Fruit fly (Drosophila melanogaster) whole organism, embryonic: ENCODE data around the gene CG10431.

Source experiments
- Ada2b ChIP-seq: fragments of 200-800 bp; sonication (Bioruptor generic); IDR thresholded peaks from 2 replicates; pipeline ENCODE4 v1.3.6; 2022; ENCODE audit warnings: missing biosample characterization, missing genetic modification characterization
- BEAF-32 ChIP-seq: fragments of 200-800 bp; sonication (Bioruptor generic); optimal IDR thresholded peaks from 3 replicates; lab custom pipeline; 2017; ENCODE audit warnings: missing biosample characterization, missing genetic modification characterization, mild to moderate bottlenecking, moderate library complexity, missing genetic modification reagents
- CG10654 ChIP-seq: fragments of 200-800 bp; sonication (Bioruptor generic); optimal IDR thresholded peaks from 2 replicates; lab custom pipeline; 2016; ENCODE audit warnings: missing biosample characterization, missing genetic modification characterization
- CG11085 ChIP-seq: fragments of 200-800 bp; sonication (Bioruptor generic); IDR thresholded peaks from 2 replicates; pipeline ENCODE4 v1.3.6; 2022; ENCODE audit warnings: missing biosample characterization, missing genetic modification characterization
- CG15073 ChIP-seq: fragments of 200-800 bp; sonication (Bioruptor generic); optimal IDR thresholded peaks from 2 replicates; lab custom pipeline; 2016; ENCODE audit warnings: missing biosample characterization, missing genetic modification characterization
- CG15269 ChIP-seq: fragments of 200-800 bp; sonication (Bioruptor generic); optimal IDR thresholded peaks from 2 replicates; lab custom pipeline; 2018; ENCODE audit warnings: missing biosample characterization, mild to moderate bottlenecking, missing genetic modification characterization, moderate library complexity
- CG15696 ChIP-seq: fragments of 200-800 bp; sonication (Bioruptor generic); optimal IDR thresholded peaks from 2 replicates; lab custom pipeline; 2019; ENCODE audit warnings: missing biosample characterization, mild to moderate bottlenecking, missing genetic modification characterization, moderate library complexity
- CG16815 ChIP-seq: fragments of 200-800 bp; sonication (Bioruptor generic); optimal IDR thresholded peaks from 3 replicates; lab custom pipeline; 2017; ENCODE audit warnings: missing biosample characterization, mild to moderate bottlenecking, missing genetic modification characterization
- CG1832 ChIP-seq: fragments of 200-800 bp; sonication (Bioruptor generic); optimal IDR thresholded peaks from 2 replicates; lab custom pipeline; 2017; ENCODE audit warnings: missing biosample characterization, mild to moderate bottlenecking, missing genetic modification characterization, inconsistent platforms
- CG2199 ChIP-seq: fragments of 200-800 bp; sonication (Bioruptor generic); IDR thresholded peaks from 3 replicates; pipeline ENCODE4 v1.3.6; 2022; ENCODE audit warnings: missing biosample characterization, missing genetic modification characterization
- CG33213 ChIP-seq: fragments of 200-800 bp; sonication (Bioruptor generic); optimal IDR thresholded peaks from 3 replicates; lab custom pipeline; 2016; ENCODE audit warnings: missing biosample characterization, missing genetic modification characterization
- CG3726 ChIP-seq: fragments of 200-800 bp; sonication (Bioruptor generic); IDR thresholded peaks from 3 replicates; pipeline ENCODE4, ENCODE4 v1.3.6; 2022; ENCODE audit warnings: missing biosample characterization, missing genetic modification characterization
- CG3838 ChIP-seq: fragments of 200-800 bp; sonication (Bioruptor generic); optimal IDR thresholded peaks from 3 replicates; lab custom pipeline; 2016; ENCODE audit warnings: missing biosample characterization, missing genetic modification characterization
- CG3995 ChIP-seq: fragments of 200-800 bp; sonication (Bioruptor generic); optimal IDR thresholded peaks from 3 replicates; lab custom pipeline; 2016; ENCODE audit warnings: missing biosample characterization, missing genetic modification characterization
- CG4282 ChIP-seq: fragments of 200-800 bp; sonication (Bioruptor generic); optimal IDR thresholded peaks from 2 replicates; lab custom pipeline; 2016; ENCODE audit warnings: missing biosample characterization, missing genetic modification characterization
- CG4360 ChIP-seq: fragments of 200-800 bp; sonication (Bioruptor generic); IDR thresholded peaks from 2 replicates; pipeline ENCODE4 v1.3.6; 2022; ENCODE audit warnings: missing biosample characterization, missing genetic modification characterization
- CG4424 ChIP-seq: fragments of 200-800 bp; sonication (Bioruptor generic); optimal IDR thresholded peaks from 3 replicates; lab custom pipeline; 2016; ENCODE audit warnings: missing biosample characterization, missing genetic modification characterization
- CG4617 ChIP-seq: fragments of 200-800 bp; sonication (Bioruptor generic); optimal IDR thresholded peaks from 3 replicates; lab custom pipeline; 2016; ENCODE audit warnings: missing biosample characterization, missing genetic modification characterization, borderline replicate concordance
- CG4707 ChIP-seq: fragments of 200-800 bp; sonication (Bioruptor generic); optimal IDR thresholded peaks from 2 replicates; lab custom pipeline; 2018; ENCODE audit warnings: missing biosample characterization, mild to moderate bottlenecking, missing genetic modification characterization, moderate library complexity
- CG6689 ChIP-seq: fragments of 200-800 bp; sonication (Bioruptor generic); IDR thresholded peaks from 2 replicates; pipeline ENCODE4 v1.3.6; 2022; ENCODE audit warnings: missing biosample characterization, missing genetic modification characterization
- CG7271 ChIP-seq: fragments of 200-800 bp; sonication (Bioruptor generic); optimal IDR thresholded peaks from 2 replicates; lab custom pipeline; 2018; ENCODE audit warnings: missing biosample characterization, mild to moderate bottlenecking, missing genetic modification characterization, moderate library complexity
- ERR ChIP-seq: fragments of 200-800 bp; sonication (Bioruptor generic); optimal IDR thresholded peaks from 2 replicates; lab custom pipeline; 2016; ENCODE audit warnings: missing biosample characterization, missing genetic modification characterization
- MBD-R2 ChIP-seq: fragments of 200-800 bp; sonication (Bioruptor generic); IDR thresholded peaks from 2 replicates; pipeline ENCODE4 v1.3.6; 2022; ENCODE audit warnings: missing biosample characterization, missing genetic modification characterization
- Neu2 ChIP-seq: fragments of 200-800 bp; sonication (Bioruptor generic); optimal IDR thresholded peaks from 3 replicates; lab custom pipeline; 2016; ENCODE audit warnings: missing biosample characterization, missing genetic modification characterization, borderline replicate concordance
- PHDP ChIP-seq: fragments of 200-800 bp; sonication (Bioruptor generic); optimal IDR thresholded peaks from 3 replicates; lab custom pipeline; 2018; ENCODE audit warnings: missing biosample characterization, mild to moderate bottlenecking, missing genetic modification characterization, moderate library complexity
- Pdp1 ChIP-seq, 2 experiments: fragments of 200-800 bp; sonication (Bioruptor generic); optimal IDR thresholded peaks; 3 replicates each; lab custom pipeline; 2016; ENCODE audit warnings: missing biosample characterization in 2 of 2, missing genetic modification characterization in 2 of 2, mild to moderate bottlenecking in 1 of 2, moderate library complexity in 1 of 2
- Poxn ChIP-seq: fragments of 200-800 bp; sonication (Bioruptor generic); IDR thresholded peaks from 2 replicates; pipeline ENCODE4 v1.3.6; 2022; ENCODE audit warnings: missing biosample characterization, missing genetic modification characterization
- Rx ChIP-seq: fragments of 200-800 bp; sonication (Bioruptor generic); IDR thresholded peaks from 2 replicates; pipeline ENCODE4 v1.3.6; 2022; ENCODE audit warnings: missing biosample characterization, missing genetic modification characterization
- Vsx1 ChIP-seq: fragments of 200-800 bp; sonication (Bioruptor generic); optimal IDR thresholded peaks from 2 replicates; lab custom pipeline; 2017; ENCODE audit warnings: missing biosample characterization, mild to moderate bottlenecking, missing genetic modification characterization, missing genetic modification reagents
- Xbp1 ChIP-seq: fragments of 200-800 bp; sonication (Bioruptor generic); optimal IDR thresholded peaks from 3 replicates; lab custom pipeline; 2016; ENCODE audit warnings: missing biosample characterization, mild to moderate bottlenecking, missing genetic modification characterization
- aop ChIP-seq: fragments of 200-800 bp; sonication (Bioruptor generic); IDR thresholded peaks from 2 replicates; pipeline ENCODE4 v1.3.6; 2022; ENCODE audit warnings: missing biosample characterization, missing genetic modification characterization
- ap ChIP-seq: fragments of 200-800 bp; sonication (Bioruptor generic); IDR thresholded peaks from 2 replicates; pipeline ENCODE4 v1.3.6; 2022; ENCODE audit warnings: missing biosample characterization, missing genetic modification characterization
- bab2 ChIP-seq: fragments of 200-800 bp; sonication (Bioruptor generic); optimal IDR thresholded peaks from 2 replicates; lab custom pipeline; 2016; ENCODE audit warnings: missing biosample characterization, missing genetic modification characterization
- cato ChIP-seq: fragments of 200-800 bp; sonication (Bioruptor generic); optimal IDR thresholded peaks from 2 replicates; lab custom pipeline; 2016; ENCODE audit warnings: missing biosample characterization, missing genetic modification characterization, borderline replicate concordance
- cg ChIP-seq: fragments of 200-800 bp; sonication (Bioruptor generic); optimal IDR thresholded peaks from 3 replicates; lab custom pipeline; 2019; ENCODE audit warnings: missing biosample characterization, mild to moderate bottlenecking, missing genetic modification characterization, moderate library complexity
- chn ChIP-seq: fragments of 200-800 bp; sonication (Bioruptor generic); optimal IDR thresholded peaks from 2 replicates; lab custom pipeline; 2016; ENCODE audit warnings: missing biosample characterization, missing genetic modification characterization
- cwo ChIP-seq: fragments of 200-800 bp; sonication (Bioruptor generic); optimal IDR thresholded peaks from 3 replicates; lab custom pipeline; 2017; ENCODE audit warnings: missing biosample characterization, missing genetic modification characterization, mild to moderate bottlenecking, moderate library complexity, missing genetic modification reagents
- dmrt99B ChIP-seq: fragments of 200-800 bp; sonication (Bioruptor generic); optimal IDR thresholded peaks from 2 replicates; lab custom pipeline; 2018; ENCODE audit warnings: missing biosample characterization, mild to moderate bottlenecking, missing genetic modification characterization, moderate library complexity
- ems ChIP-seq: fragments of 200-800 bp; sonication (Bioruptor generic); optimal IDR thresholded peaks from 3 replicates; lab custom pipeline; 2016; ENCODE audit warnings: missing biosample characterization, missing genetic modification characterization
- en ChIP-seq: fragments of 200-800 bp; sonication (Bioruptor generic); optimal IDR thresholded peaks from 2 replicates; lab custom pipeline; 2016; ENCODE audit warnings: missing biosample characterization, missing genetic modification characterization
- eve ChIP-seq, 2 experiments: fragments of >200 bp; optimal IDR thresholded peaks; 2 replicates each; lab custom pipeline; 2017; ENCODE audit warnings: missing biosample characterization in 2 of 2, missing genetic modification characterization in 2 of 2
- grn ChIP-seq: fragments of 200-800 bp; sonication (Bioruptor generic); optimal IDR thresholded peaks from 3 replicates; lab custom pipeline; 2017; ENCODE audit warnings: missing biosample characterization, missing genetic modification characterization
- ind ChIP-seq: fragments of 200-800 bp; sonication (Bioruptor generic); optimal IDR thresholded peaks from 3 replicates; lab custom pipeline; 2016; ENCODE audit warnings: missing biosample characterization, missing genetic modification characterization
- inv ChIP-seq: fragments of 200-800 bp; sonication (Bioruptor generic); IDR thresholded peaks from 2 replicates; pipeline ENCODE4 v1.3.6; 2022; ENCODE audit warnings: missing biosample characterization, missing genetic modification characterization; ENCODE audit not compliant: partially characterized antibody
- kah ChIP-seq: fragments of 200-800 bp; sonication (Bioruptor generic); optimal IDR thresholded peaks from 2 replicates; lab custom pipeline; 2018; ENCODE audit warnings: missing biosample characterization, mild to moderate bottlenecking, missing genetic modification characterization
- mam ChIP-seq: fragments of 200-800 bp; sonication (Bioruptor generic); optimal IDR thresholded peaks from 3 replicates; lab custom pipeline; 2016; ENCODE audit warnings: missing biosample characterization, missing genetic modification characterization
- slbo ChIP-seq: fragments of 200-800 bp; sonication (Bioruptor generic); IDR thresholded peaks from 2 replicates; pipeline ENCODE4 v1.3.6; 2022; ENCODE audit warnings: missing biosample characterization, missing genetic modification characterization
- ttk ChIP-seq: fragments of 200-800 bp; sonication (Bioruptor generic); IDR thresholded peaks from 2 replicates; pipeline ENCODE4 v2.1.2; 2022; ENCODE audit warnings: missing biosample characterization, missing genetic modification characterization
- unc-4 ChIP-seq: fragments of 200-800 bp; sonication (Bioruptor generic); IDR thresholded peaks from 2 replicates; pipeline ENCODE4 v1.3.6; 2022; ENCODE audit warnings: missing biosample characterization, missing genetic modification characterization; ENCODE audit not compliant: partially characterized antibody
- usp ChIP-seq: fragments of >200 bp; optimal IDR thresholded peaks from 2 replicates; lab custom pipeline; 2017; ENCODE audit warnings: missing biosample characterization, missing genetic modification characterization

Gene CG10431

dm6 chr2L:19023972-19024743 is 49.6 kb downstream of the CG10431 start (continued):
- no peak for TF ChIP-seq CG2199 (GFP tag; lab: Robert Waterston, UW)
- no peak for TF ChIP-seq inv (GFP tag; lab: Robert Waterston, UW)
- TF ChIP-seq Xbp1 (GFP tag; lab: Kevin White, UChicago), result peak; percentile 69
- TF ChIP-seq CG15696 (tag; lab: Kevin White, UChicago), result peak; percentile 9
- no peak for TF ChIP-seq CG4360 (GFP tag; lab: Robert Waterston, UW)
- TF ChIP-seq CG15269 (tag; lab: Kevin White, UChicago), result peak; percentile 84
- TF ChIP-seq CG4282 (GFP tag; lab: Kevin White, UChicago), result no peak
- TF ChIP-seq mam (GFP tag; lab: Kevin White, UChicago), result peak; percentile 51
- TF ChIP-seq CG4424 (GFP tag; lab: Kevin White, UChicago), result peak; percentile 43
- peak; percentile 79 for TF ChIP-seq PHDP (tag; lab: Kevin White, UChicago)
- TF ChIP-seq dmrt99B (tag; lab: Kevin White, UChicago), result peak; percentile 87
- no peak for TF ChIP-seq CG10654 (GFP tag; lab: Kevin White, UChicago)
- TF ChIP-seq Pdp1 (GFP tag; optimal IDR thresholded peaks at IDR 0.05; lab: Kevin White, UChicago), result peak in 1 of 2 experiments; percentile 35
- TF ChIP-seq CG16815, result peak; percentile 25
- TF ChIP-seq MBD-R2 (GFP tag; lab: Robert Waterston, UW), result no peak
- no peak for TF ChIP-seq aop (GFP tag; lab: Robert Waterston, UW)
- TF ChIP-seq slbo (GFP tag; lab: Robert Waterston, UW), result peak; percentile 67
- TF ChIP-seq chn (GFP tag; lab: Kevin White, UChicago), result no peak
- TF ChIP-seq Vsx1 (GFP tag; lab: Kevin White, UChicago), result peak; percentile 37
- TF ChIP-seq CG15073 (GFP tag; lab: Kevin White, UChicago), result no peak
- TF ChIP-seq CG4707 (GFP tag; lab: Kevin White, UChicago), result peak; percentile 8
- TF ChIP-seq cato, result no peak
- TF ChIP-seq Poxn, result no peak
- TF ChIP-seq cwo (GFP tag; lab: Kevin White, UChicago), result peak; percentile 73
- TF ChIP-seq grn (GFP tag; lab: Kevin White, UChicago), result no peak
- peak; percentile 39; the same call in 1 of the 2 replicates for TF ChIP-seq Ada2b (GFP tag; lab: Robert Waterston, UW)
- no peak for TF ChIP-seq eve (GFP tag; optimal IDR thresholded peaks at IDR 0.05; lab: Kevin White, UChicago)
- TF ChIP-seq ems (GFP tag; lab: Kevin White, UChicago), result no peak
- peak; percentile 47 for TF ChIP-seq kah
- TF ChIP-seq BEAF-32, result no peak
- no peak for TF ChIP-seq CG11085 (GFP tag; lab: Robert Waterston, UW)
- TF ChIP-seq ind (GFP tag; lab: Kevin White, UChicago), result peak; percentile 58
- no peak for TF ChIP-seq CG1832 (GFP tag; lab: Kevin White, UChicago)
- no peak for TF ChIP-seq CG7271 (tag; lab: Kevin White, UChicago)
- TF ChIP-seq unc-4, result 0 out of 2 replicates have a peak, but pooled peaks have one; percentile 29
- no peak for TF ChIP-seq CG33213
- no peak for TF ChIP-seq CG3995 (GFP tag; lab: Kevin White, UChicago)
- TF ChIP-seq usp (GFP tag; lab: Kevin White, UChicago), result no peak
- peak; percentile 5 for TF ChIP-seq bab2 (GFP tag; lab: Kevin White, UChicago)
- TF ChIP-seq cg, result no peak
- no peak for TF ChIP-seq en (GFP tag; lab: Kevin White, UChicago)
- TF ChIP-seq CG4617 (GFP tag; lab: Kevin White, UChicago), result no peak
- no peak for TF ChIP-seq ap
- TF ChIP-seq ttk (GFP tag; lab: Robert Waterston, UW), result peak; percentile 49; the same call in 1 of the 2 replicates
- no peak for TF ChIP-seq CG3838 (GFP tag; lab: Kevin White, UChicago)
- TF ChIP-seq CG3726 (GFP tag; lab: Robert Waterston, UW), result no peak
- TF ChIP-seq Neu2 (GFP tag; lab: Kevin White, UChicago), result no peak
- peak; percentile 73 for TF ChIP-seq CG6689 (GFP tag; lab: Robert Waterston, UW)
- TF ChIP-seq Rx, result no peak
- no peak for TF ChIP-seq ERR (GFP tag; lab: Kevin White, UChicago)
